Comparison of ENCODE assay signal across 4 worm cellular contexts in the genomic region with DNA sequence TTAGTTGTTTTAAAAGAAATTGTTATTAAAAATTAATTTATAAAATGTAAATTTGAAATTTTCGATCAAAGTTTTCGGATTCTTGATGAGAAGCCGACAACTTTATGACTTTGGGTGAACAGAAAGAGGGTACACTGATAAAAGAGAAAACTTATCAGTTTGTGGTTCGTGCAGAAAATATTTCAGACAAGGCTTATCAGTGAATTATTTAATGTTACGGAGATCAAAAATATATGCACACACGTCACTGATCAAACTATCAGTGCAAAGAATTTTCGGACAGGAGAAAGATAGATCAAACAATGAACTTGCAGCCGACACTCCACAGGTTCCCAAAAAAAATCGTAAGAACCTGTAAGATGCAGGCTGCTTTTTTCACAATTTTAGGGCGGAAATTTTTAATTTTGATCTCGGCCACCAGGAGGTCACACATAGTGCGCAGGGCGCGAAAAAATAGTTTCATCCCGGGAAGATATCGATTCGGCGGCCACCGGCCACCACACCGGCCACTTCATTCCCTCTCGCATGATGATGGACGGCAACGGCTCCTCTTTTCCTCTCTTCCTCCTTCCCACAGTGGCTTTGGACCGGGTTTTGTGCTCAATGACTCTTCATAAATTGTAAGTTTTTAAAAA.
A peak's percentile ranks its signal among the peaks of the same experiment; 100 is the strongest.
TF ChIP-seq lines count a peak whose summit lies in the region.

Gene F22E5.17, plus strand, starts transcription at position 508 of the 635 bp plus-strand sequence.

TF ChIP-seq in whole organism, L1 larva, 84 proteins besides CTCF, POLR2A, EP300 and RAD21 (continued from another document):
- TF ChIP-seq ceh-63 (GFP tag; optimal IDR thresholded peaks at IDR 0.05; lab: Kevin White, UChicago), result no peak
- TF ChIP-seq Y116A8C.19 (tag; optimal IDR thresholded peaks at IDR 0.05; lab: Kevin White, UChicago; ENCODE audit: borderline replicate concordance), result no peak
- TF ChIP-seq fos-1 (tag; optimal IDR thresholded peaks at IDR 0.05; lab: Kevin White, UChicago), result no peak
- TF ChIP-seq nhr-237 (tag; optimal IDR thresholded peaks at IDR 0.05; lab: Kevin White, UChicago), result no peak
- TF ChIP-seq lin-15B (tag; optimal IDR thresholded peaks at IDR 0.05; lab: Kevin White, UChicago), result no peak
- no peak for TF ChIP-seq hpl-2 (GFP tag; optimal IDR thresholded peaks at IDR 0.05; lab: Kevin White, UChicago)
- TF ChIP-seq elt-3 (tag; optimal IDR thresholded peaks at IDR 0.05; lab: Kevin White, UChicago), result no peak
- peak; percentile 93 for TF ChIP-seq elt-2 (tag; optimal IDR thresholded peaks at IDR 0.05; lab: Kevin White, UChicago)
- TF ChIP-seq irx-1 (tag; optimal IDR thresholded peaks at IDR 0.05; lab: Kevin White, UChicago), result no peak
- no peak for TF ChIP-seq aha-1 (tag; optimal IDR thresholded peaks at IDR 0.05; lab: Kevin White, UChicago)
- TF ChIP-seq tlp-1 (tag; optimal IDR thresholded peaks at IDR 0.05; lab: Kevin White, UChicago), result peak; percentile 76
- no peak for TF ChIP-seq fkh-10 (GFP tag; optimal IDR thresholded peaks at IDR 0.05; lab: Kevin White, UChicago)
- no peak for TF ChIP-seq pag-3 (tag; optimal IDR thresholded peaks at IDR 0.05; lab: Kevin White, UChicago; ENCODE audit: borderline replicate concordance, insufficient read depth)

TF ChIP-seq in whole organism, L2 larva, 48 proteins besides CTCF, POLR2A, EP300 and RAD21 (continued from another document):
- TF ChIP-seq dmd-4 (tag; optimal IDR thresholded peaks at IDR 0.05; lab: Kevin White, UChicago), result no peak

TF ChIP-seq in whole organism, L4 larva, 104 proteins besides CTCF, POLR2A, EP300 and RAD21 (continued from another document):
- TF ChIP-seq nhr-111 (GFP tag; optimal IDR thresholded peaks at IDR 0.05; lab: Kevin White, UChicago) (no peak), lin-15B (tag; optimal IDR thresholded peaks at IDR 0.05; lab: Kevin White, UChicago) (no peak), ceh-62 (tag; optimal IDR thresholded peaks at IDR 0.05; lab: Kevin White, UChicago) (no peak), lir-3 (tag; optimal IDR thresholded peaks at IDR 0.05; lab: Kevin White, UChicago) (no peak), ceh-44 (GFP tag; IDR thresholded peaks at IDR 0.05; lab: Robert Waterston, UW) (no peak), T20F7.1 (GFP tag; optimal IDR thresholded peaks at IDR 0.05; lab: Kevin White, UChicago) (no peak), F49E8.2 (tag; optimal IDR thresholded peaks at IDR 0.05; lab: Kevin White, UChicago; ENCODE audit: borderline replicate concordance) (no peak), jun-1 (tag; optimal IDR thresholded peaks at IDR 0.05; lab: Kevin White, UChicago) (no peak), F26F4.8 (GFP tag; conservative IDR thresholded peaks at IDR 0.05; lab: Robert Waterston, UW) (no peak), lin-39 (tag; optimal IDR thresholded peaks at IDR 0.05; lab: Kevin White, UChicago) (no peak), lin-1 (GFP tag; IDR thresholded peaks at IDR 0.05; lab: Robert Waterston, UW) (0 out of 2 replicates have a peak, but pooled peaks have one; percentile 12), dmd-6 (GFP tag; IDR thresholded peaks at IDR 0.05; lab: Robert Waterston, UW) (peak; percentile 92), aha-1 (tag; lab: Kevin White, UChicago) (no peak), zip-2 (tag; optimal IDR thresholded peaks at IDR 0.05; lab: Kevin White, UChicago) (no peak), daf-19 (GFP tag; conservative IDR thresholded peaks at IDR 0.05; lab: Robert Waterston, UW) (no peak), egl-43 (GFP tag; IDR thresholded peaks at IDR 0.05; lab: Robert Waterston, UW) (0 out of 2 replicates have a peak, but pooled peaks have one; percentile 41), egl-27 (tag; optimal IDR thresholded peaks at IDR 0.05; lab: Kevin White, UChicago) (no peak), set-16 (GFP tag; IDR thresholded peaks at IDR 0.05; lab: Robert Waterston, UW) (no peak), lin-29 (GFP tag; IDR thresholded peaks at IDR 0.05; lab: Robert Waterston, UW) (no peak), nhr-48 (tag; optimal IDR thresholded peaks at IDR 0.05; lab: Kevin White, UChicago) (peak; percentile 33), ceh-28 (tag; optimal IDR thresholded peaks at IDR 0.05; lab: Kevin White, UChicago) (no peak), D1046.2 (GFP tag; IDR thresholded peaks at IDR 0.05; lab: Robert Waterston, UW) (no peak), unc-62 (GFP tag; optimal IDR thresholded peaks at IDR 0.05 in 1 of 2; lab: Kevin White, UChicago) (no peak), unc-62 (tag; optimal IDR thresholded peaks at IDR 0.05; lab: Kevin White, UChicago) (no peak), hif-1 (tag; optimal IDR thresholded peaks at IDR 0.05; lab: Kevin White, UChicago) (no peak), F10B5.3 (tag; optimal IDR thresholded peaks at IDR 0.05; lab: Kevin White, UChicago) (no peak), nhr-11 (tag; optimal IDR thresholded peaks at IDR 0.05; lab: Kevin White, UChicago) (no peak), hmg-1.1 (GFP tag; IDR thresholded peaks at IDR 0.05; lab: Robert Waterston, UW) (no peak), F44E2.7 (GFP tag; IDR thresholded peaks at IDR 0.05; lab: Robert Waterston, UW) (no peak), pqm-1 (tag; optimal IDR thresholded peaks at IDR 0.05; lab: Kevin White, UChicago) (peak; percentile 94), nhr-76 (tag; optimal IDR thresholded peaks at IDR 0.05; lab: Kevin White, UChicago) (no peak), attf-4 (tag; optimal IDR thresholded peaks at IDR 0.05; lab: Kevin White, UChicago) (no peak), Y75B8A.6 (GFP tag; IDR thresholded peaks at IDR 0.05; lab: Robert Waterston, UW) (no peak), unc-39 (tag; optimal IDR thresholded peaks at IDR 0.05; lab: Kevin White, UChicago) (no peak), ceh-20 (GFP tag; IDR thresholded peaks at IDR 0.05; lab: Robert Waterston, UW) (no peak), lsy-2 (tag; optimal IDR thresholded peaks at IDR 0.05; lab: Kevin White, UChicago) (no peak), tag-97 (GFP tag; IDR thresholded peaks at IDR 0.05; lab: Robert Waterston, UW) (no peak), dmd-9 (GFP tag; IDR thresholded peaks at IDR 0.05; lab: Robert Waterston, UW) (no peak), nhr-28 (tag; optimal IDR thresholded peaks at IDR 0.05; lab: Kevin White, UChicago) (peak; percentile 88), pha-4 (GFP tag; IDR thresholded peaks at IDR 0.05; lab: Robert Waterston, UW) (no peak), pha-4 (tag; optimal IDR thresholded peaks at IDR 0.05; lab: Kevin White, UChicago) (no peak), unc-130 (GFP tag; optimal IDR thresholded peaks at IDR 0.05; lab: Kevin White, UChicago) (no peak), zfp-2 (tag; optimal IDR thresholded peaks at IDR 0.05; lab: Kevin White, UChicago) (no peak), Y5F2A.4 (GFP tag; optimal IDR thresholded peaks at IDR 0.05; lab: Kevin White, UChicago) (no peak), nhr-77 (tag; optimal IDR thresholded peaks at IDR 0.05; lab: Kevin White, UChicago) (peak; percentile 7)

TF ChIP-seq in whole organism, young adult, 124 proteins besides CTCF, POLR2A, EP300 and RAD21 (continued from another document):
- TF ChIP-seq Y53G8AR.9 (GFP tag; conservative IDR thresholded peaks at IDR 0.05; lab: Robert Waterston, UW) (no peak), aptf-2 (GFP tag; conservative IDR thresholded peaks at IDR 0.05; lab: Robert Waterston, UW) (peak; percentile 77), K11D2.4 (GFP tag; IDR thresholded peaks at IDR 0.05; lab: Robert Waterston, UW) (no peak), madf-3 (GFP tag; IDR thresholded peaks at IDR 0.05; lab: Robert Waterston, UW) (no peak)
